Worm (Caenorhabditis elegans): ENCODE measurements around the gene C05B5.17.

C05B5.17 gene

ce11 chrIII:9986827-9987429 is 12.2 kb downstream of the C05B5.17 start, which contains the start of gene C05B5.12:
Gene C05B5.12 (plus strand): TSS chrIII:9987379.
- TF ChIP-seq lin-14 (GFP tag; optimal IDR thresholded peaks at IDR 0.05) (peak; percentile 52), elt-2 (tag; optimal IDR thresholded peaks at IDR 0.05) (no peak), rnt-1 (tag; optimal IDR thresholded peaks at IDR 0.05) (peak; percentile 46)

ce11 chrIII:9985542-9985941 is 13.6 kb downstream of the C05B5.17 start:
- TF ChIP-seq aly-2 (tag; optimal IDR thresholded peaks at IDR 0.05), result no peak
- no peak for TF ChIP-seq F16B12.6 (tag; optimal IDR thresholded peaks at IDR 0.05)
- TF ChIP-seq nhr-19 (GFP tag; conservative IDR thresholded peaks at IDR 0.05), result no peak
- TF ChIP-seq ets-5 (GFP tag; IDR thresholded peaks at IDR 0.05), result no peak
- no peak for TF ChIP-seq ceh-88 (GFP tag; IDR thresholded peaks at IDR 0.05)
- TF ChIP-seq lir-3 (tag; optimal IDR thresholded peaks at IDR 0.05; ENCODE audit: poor library complexity), result no peak

ce11 chrIII:9984604-9985003 is 14.5 kb downstream of the C05B5.17 start:
- TF ChIP-seq ceh-8 (GFP tag; optimal IDR thresholded peaks at IDR 0.05) (peak; percentile 74), lir-3 (tag; optimal IDR thresholded peaks at IDR 0.05; ENCODE audit: poor library complexity) (no peak), nhr-90 (tag; optimal IDR thresholded peaks at IDR 0.05; ENCODE audit: poor library complexity) (no peak), alr-1 (tag; optimal IDR thresholded peaks at IDR 0.05; ENCODE audit: borderline replicate concordance) (no peak)

ce11 chrIII:9982119-9982642 is 17.0 kb downstream of the C05B5.17 start:
- TF ChIP-seq sup-37 (GFP tag; optimal IDR thresholded peaks at IDR 0.05), result no peak
- no peak for TF ChIP-seq nhr-19 (GFP tag; conservative IDR thresholded peaks at IDR 0.05)
- TF ChIP-seq hlh-17 (GFP tag; optimal IDR thresholded peaks at IDR 0.05; ENCODE audit: borderline replicate concordance), result no peak
- no peak for TF ChIP-seq mep-1 (tag; optimal IDR thresholded peaks at IDR 0.05)
- no peak for TF ChIP-seq nhr-76 (tag; optimal IDR thresholded peaks at IDR 0.05)
- no peak for TF ChIP-seq aly-2 (tag; optimal IDR thresholded peaks at IDR 0.05)
- no peak for TF ChIP-seq hlh-4 (tag; optimal IDR thresholded peaks at IDR 0.05)
- TF ChIP-seq nhr-85 (tag), result no peak
- TF ChIP-seq ceh-8 (GFP tag; optimal IDR thresholded peaks at IDR 0.05), result no peak
- no peak for TF ChIP-seq vab-15 (tag; optimal IDR thresholded peaks at IDR 0.05)

ce11 chrIII:9973765-9974164 is 25.4 kb downstream of the C05B5.17 start, which contains the start of gene R10E12.2:
Gene R10E12.2 (minus strand): TSS chrIII:9973865.
- TF ChIP-seq unc-130 (tag; optimal IDR thresholded peaks at IDR 0.05) (no peak), efl-1 (optimal IDR thresholded peaks at IDR 0.05) (no peak), efl-1 (GFP tag; optimal IDR thresholded peaks at IDR 0.05 in 1 of 2) (peak in 1 of 2 experiments; percentile 26)

- TF ChIP-seq dsc-1 (tag; optimal IDR thresholded peaks at IDR 0.05) (peak; percentile 97), aly-2 (tag; optimal IDR thresholded peaks at IDR 0.05) (no peak), zag-1 (tag; optimal IDR thresholded peaks at IDR 0.05) (no peak), efl-1 (optimal IDR thresholded peaks at IDR 0.05) (no peak), efl-1 (GFP tag; optimal IDR thresholded peaks at IDR 0.05 in 1 of 2) (peak in 1 of 2 experiments; percentile 74), fkh-4 (tag; optimal IDR thresholded peaks at IDR 0.05; ENCODE audit: borderline replicate concordance) (peak; percentile 71), unc-98 (GFP tag; IDR thresholded peaks at IDR 0.05) (no peak), fkh-10 (GFP tag; optimal IDR thresholded peaks at IDR 0.05) (peak; percentile 49), snu-23 (GFP tag; optimal IDR thresholded peaks at IDR 0.05) (no peak), isw-1 (GFP tag; IDR thresholded peaks at IDR 0.05) (no peak), lin-39 (tag; optimal IDR thresholded peaks at IDR 0.05) (no peak), Y116A8C.19 (tag; optimal IDR thresholded peaks at IDR 0.05; ENCODE audit: borderline replicate concordance) (no peak), lin-14 (GFP tag; optimal IDR thresholded peaks at IDR 0.05) (peak; percentile 24)
Observed at ce11 chrIII:9972192-9972811, 26.8 kb downstream of the C05B5.17 start.
